ENCODE assay signal across 5 worm cellular contexts in genomic region chrV:15610350-15610940, ce11.
A peak's percentile ranks its signal among the peaks of the same experiment; 100 is the strongest.
TF ChIP-seq lines count a peak whose summit lies in the region.

TSS of gene fbxa-153 (minus strand) at chrV:15610384.
TSS of gene str-12 (plus strand) at chrV:15610890.

TF ChIP-seq in whole organism, L1 larva, 84 proteins besides CTCF, POLR2A, EP300 and RAD21 (continues in another document):
- TF ChIP-seq ceh-8 (GFP tag; optimal IDR thresholded peaks at IDR 0.05; lab: Kevin White, UChicago) (no peak), ceh-82 (tag; optimal IDR thresholded peaks at IDR 0.05; lab: Kevin White, UChicago) (peak in 1 of 3 experiments; percentile 28), efl-1 (optimal IDR thresholded peaks at IDR 0.05; lab: Kevin White, UChicago) (peak in 1 of 2 experiments; percentile 1), efl-1 (GFP tag; optimal IDR thresholded peaks at IDR 0.05 in 1 of 2; lab: Kevin White, UChicago) (peak in 1 of 2 experiments; percentile 32), pag-3 (tag; optimal IDR thresholded peaks at IDR 0.05; lab: Kevin White, UChicago; ENCODE audit: borderline replicate concordance, insufficient read depth) (no peak), irx-1 (tag; optimal IDR thresholded peaks at IDR 0.05; lab: Kevin White, UChicago) (no peak), ets-5 (GFP tag; IDR thresholded peaks at IDR 0.05; lab: Robert Waterston, UW) (no peak), fkh-8 (tag; optimal IDR thresholded peaks at IDR 0.05; lab: Kevin White, UChicago) (peak; percentile 36), sup-37 (GFP tag; optimal IDR thresholded peaks at IDR 0.05; lab: Kevin White, UChicago) (no peak), isw-1 (GFP tag; IDR thresholded peaks at IDR 0.05; lab: Robert Waterston, UW) (peak; percentile 28), dpl-1 (GFP tag; optimal IDR thresholded peaks at IDR 0.05; lab: Kevin White, UChicago) (peak in 1 of 3 experiments; percentile 21), nhr-76 (tag; optimal IDR thresholded peaks at IDR 0.05; lab: Kevin White, UChicago) (no peak), nhr-85 (tag; lab: Kevin White, UChicago) (no peak), lin-35 (GFP tag; optimal IDR thresholded peaks at IDR 0.05; lab: Kevin White, UChicago) (peak in 1 of 2 experiments; percentile 11), mep-1 (tag; optimal IDR thresholded peaks at IDR 0.05; lab: Kevin White, UChicago) (peak; percentile 35), zag-1 (tag; optimal IDR thresholded peaks at IDR 0.05; lab: Kevin White, UChicago) (no peak), lsy-2 (tag; optimal IDR thresholded peaks at IDR 0.05; lab: Kevin White, UChicago) (no peak), egl-13 (tag; optimal IDR thresholded peaks at IDR 0.05; lab: Kevin White, UChicago) (no peak)

TF ChIP-seq in whole organism, L3 larva, 47 proteins besides CTCF, POLR2A, EP300 and RAD21:
- peak; percentile 46 for TF ChIP-seq lin-39 (tag; optimal IDR thresholded peaks at IDR 0.05; lab: Kevin White, UChicago)
- TF ChIP-seq lin-15B (tag; optimal IDR thresholded peaks at IDR 0.05; lab: Kevin White, UChicago), result peak; percentile 20
- TF ChIP-seq snpc-4 (tag; optimal IDR thresholded peaks at IDR 0.05; lab: Kevin White, UChicago), result peak; percentile 23
- TF ChIP-seq nhr-76 (tag; optimal IDR thresholded peaks at IDR 0.05; lab: Kevin White, UChicago), result no peak

TF ChIP-seq in whole organism, early embryonic, 17 proteins besides CTCF, POLR2A, EP300 and RAD21:
- no peak for TF ChIP-seq scrt-1 (GFP tag; IDR thresholded peaks at IDR 0.05; lab: Robert Waterston, UW)
- no peak for TF ChIP-seq hmbx-1 (tag; optimal IDR thresholded peaks at IDR 0.05; lab: Kevin White, UChicago)
- TF ChIP-seq hmg-4 (GFP tag; optimal IDR thresholded peaks at IDR 0.05; lab: Kevin White, UChicago), result peak; percentile 16
- no peak for TF ChIP-seq aly-1 (tag; optimal IDR thresholded peaks at IDR 0.05; lab: Kevin White, UChicago)
- 0 out of 2 replicates have a peak, but pooled peaks have one; percentile 19 for TF ChIP-seq sea-1 (GFP tag; conservative IDR thresholded peaks at IDR 0.05; lab: Robert Waterston, UW)
- TF ChIP-seq hnd-1 (tag; optimal IDR thresholded peaks at IDR 0.05; lab: Kevin White, UChicago), result no peak
- no peak for TF ChIP-seq ama-1 (optimal IDR thresholded peaks at IDR 0.05; lab: Kevin White, UChicago)
- no peak for TF ChIP-seq pes-1 (GFP tag; IDR thresholded peaks at IDR 0.05; lab: Robert Waterston, UW)
- no peak for TF ChIP-seq tra-4 (tag; optimal IDR thresholded peaks at IDR 0.05; lab: Kevin White, UChicago)
- no peak for TF ChIP-seq tbx-11 (GFP tag; IDR thresholded peaks at IDR 0.05; lab: Robert Waterston, UW)
- no peak for TF ChIP-seq tbx-37 (GFP tag; conservative IDR thresholded peaks at IDR 0.05; lab: Robert Waterston, UW)
- TF ChIP-seq F13C5.2 (tag; optimal IDR thresholded peaks at IDR 0.05; lab: Kevin White, UChicago), result peak; percentile 9
- no peak for TF ChIP-seq ceh-13 (GFP tag; optimal IDR thresholded peaks at IDR 0.05; lab: Kevin White, UChicago)
- TF ChIP-seq ets-7 (tag; optimal IDR thresholded peaks at IDR 0.05; lab: Kevin White, UChicago), result no peak
- TF ChIP-seq flt-1 (GFP tag; IDR thresholded peaks at IDR 0.05; lab: Robert Waterston, UW), result no peak
- TF ChIP-seq B0310.2 (tag; optimal IDR thresholded peaks at IDR 0.05; lab: Kevin White, UChicago), result no peak
- no peak for TF ChIP-seq ceh-36 (tag; optimal IDR thresholded peaks at IDR 0.05; lab: Kevin White, UChicago)
TF ChIP-seq in whole organism, early embryonic: peak in this region for 3.

TF ChIP-seq in whole organism, midembryonic, 9 proteins besides CTCF, POLR2A, EP300 and RAD21:
- TF ChIP-seq cog-1 (tag; optimal IDR thresholded peaks at IDR 0.05; lab: Kevin White, UChicago), result peak; percentile 22
- TF ChIP-seq ref-1 (GFP tag; conservative IDR thresholded peaks at IDR 0.05; lab: Robert Waterston, UW), result no peak
- peak; percentile 45 for TF ChIP-seq flt-1 (GFP tag; IDR thresholded peaks at IDR 0.05; lab: Robert Waterston, UW)
- no peak for TF ChIP-seq med-1 (GFP tag; optimal IDR thresholded peaks at IDR 0.05; lab: Kevin White, UChicago; ENCODE audit: insufficient read depth)

TF ChIP-seq in whole organism, young adult, 124 proteins besides CTCF, POLR2A, EP300 and RAD21:
- TF ChIP-seq hmg-1.2 (GFP tag; IDR thresholded peaks at IDR 0.05; lab: Robert Waterston, UW), result peak; percentile 23; the same call in 1 of the 2 replicates
- TF ChIP-seq lag-1 (GFP tag; IDR thresholded peaks at IDR 0.05; lab: Robert Waterston, UW), result no peak
TF ChIP-seq in whole organism, young adult: peak in this region for 1.
